Fruit fly (Drosophila melanogaster) whole organism, embryonic: ENCODE results near the gene foxo.

Experiments
- Bdp1 ChIP-seq: fragments of 200-800 bp; sonication (Bioruptor generic); optimal IDR thresholded peaks from 3 replicates; lab custom pipeline; 2016; ENCODE audit warnings: missing biosample characterization, missing genetic modification characterization
- Blimp-1 ChIP-seq: fragments of 200-800 bp; sonication (Bioruptor generic); optimal IDR thresholded peaks from 3 replicates; lab custom pipeline; 2018; ENCODE audit warnings: missing biosample characterization, missing genetic modification characterization, mild to moderate bottlenecking, moderate library complexity, missing genetic modification reagents
- BtbVII ChIP-seq: fragments of 200-800 bp; sonication (Bioruptor generic); optimal IDR thresholded peaks from 3 replicates; lab custom pipeline; 2017; ENCODE audit warnings: missing biosample characterization, mild to moderate bottlenecking, missing genetic modification characterization
- CG15601 ChIP-seq: fragments of 200-800 bp; sonication (Bioruptor generic); optimal IDR thresholded peaks from 3 replicates; lab custom pipeline; 2019; ENCODE audit warnings: missing biosample characterization, mild to moderate bottlenecking, missing genetic modification characterization, moderate library complexity
- CG18599 ChIP-seq: fragments of 200-800 bp; sonication (Bioruptor generic); optimal IDR thresholded peaks from 3 replicates; lab custom pipeline; 2017; ENCODE audit warnings: missing biosample characterization, missing genetic modification characterization, mild to moderate bottlenecking, moderate library complexity, missing genetic modification reagents
- CG18619 ChIP-seq: fragments of 200-800 bp; sonication (Bioruptor generic); optimal IDR thresholded peaks from 3 replicates; lab custom pipeline; 2017; ENCODE audit warnings: missing biosample characterization, mild to moderate bottlenecking, missing genetic modification characterization
- CG2120 ChIP-seq: fragments of 200-800 bp; sonication (Bioruptor generic); optimal IDR thresholded peaks from 3 replicates; lab custom pipeline; 2016; ENCODE audit warnings: missing biosample characterization, missing genetic modification characterization
- CG3281 ChIP-seq: fragments of 200-800 bp; sonication (Bioruptor generic); optimal IDR thresholded peaks from 3 replicates; lab custom pipeline; 2017; ENCODE audit warnings: missing biosample characterization, mild to moderate bottlenecking, missing genetic modification characterization
- CG3838 ChIP-seq: fragments of 200-800 bp; sonication (Bioruptor generic); optimal IDR thresholded peaks from 3 replicates; lab custom pipeline; 2016; ENCODE audit warnings: missing biosample characterization, missing genetic modification characterization
- CG43689 ChIP-seq: fragments of 200-800 bp; sonication (Bioruptor generic); IDR thresholded peaks from 2 replicates; pipeline ENCODE4 v1.3.6; 2022; ENCODE audit warnings: missing biosample characterization, missing genetic modification characterization
- CG4617 ChIP-seq: fragments of 200-800 bp; sonication (Bioruptor generic); optimal IDR thresholded peaks from 3 replicates; lab custom pipeline; 2016; ENCODE audit warnings: missing biosample characterization, missing genetic modification characterization, borderline replicate concordance
- CG7928 ChIP-seq: fragments of 200-800 bp; sonication (Bioruptor generic); optimal IDR thresholded peaks from 2 replicates; lab custom pipeline; 2017; ENCODE audit warnings: missing biosample characterization, mild to moderate bottlenecking, missing genetic modification characterization
- D ChIP-seq, 2 experiments: fragments of 200-800 bp in 1 of 2; fragments of >200 bp in 1 of 2; sonication (Bioruptor generic) in 1 of 2; optimal IDR thresholded peaks; 2 replicates in 1 of 2; 3 replicates in 1 of 2; lab custom pipeline; 2017; ENCODE audit warnings: mild to moderate bottlenecking in 1 of 2, missing biosample characterization in 1 of 2, missing genetic modification characterization in 1 of 2, missing genetic modification reagents in 1 of 2
- E2f1 ChIP-seq: fragments of 200-800 bp; sonication (Bioruptor generic); IDR thresholded peaks from 2 replicates; pipeline ENCODE4 v1.3.6; 2022; ENCODE audit warnings: missing biosample characterization, missing genetic modification characterization
- ERR ChIP-seq: fragments of 200-800 bp; sonication (Bioruptor generic); optimal IDR thresholded peaks from 2 replicates; lab custom pipeline; 2016; ENCODE audit warnings: missing biosample characterization, missing genetic modification characterization
- Ets97D ChIP-seq: fragments of 200-800 bp; sonication (Bioruptor generic); optimal IDR thresholded peaks from 3 replicates; lab custom pipeline; 2016; ENCODE audit warnings: missing biosample characterization, missing genetic modification characterization
- GATAe ChIP-seq: fragments of 200-800 bp; sonication (Bioruptor generic); conservative IDR thresholded peaks from 2 replicates; pipeline ENCODE4 v1.3.6; 2022; ENCODE audit warnings: missing biosample characterization, missing genetic modification characterization
- Gug ChIP-seq: fragments of 200-800 bp; sonication (Bioruptor generic); IDR thresholded peaks from 4 replicates; pipeline ENCODE4 v1.3.6; 2022; ENCODE audit warnings: missing biosample characterization, missing genetic modification characterization
- Hey ChIP-seq: fragments of 200-800 bp; sonication (Bioruptor generic); optimal IDR thresholded peaks from 3 replicates; lab custom pipeline; 2018; ENCODE audit warnings: missing biosample characterization, mild to moderate bottlenecking, missing genetic modification characterization
- Hmr ChIP-seq: fragments of 200-800 bp; sonication (Bioruptor generic); optimal IDR thresholded peaks from 3 replicates; lab custom pipeline; 2017; ENCODE audit warnings: mild to moderate bottlenecking, missing biosample characterization, missing genetic modification reagents, missing genetic modification characterization
- Jarid2 ChIP-seq: fragments of 200-800 bp; sonication (Bioruptor generic); optimal IDR thresholded peaks from 3 replicates; lab custom pipeline; 2017; ENCODE audit warnings: mild to moderate bottlenecking, missing biosample characterization, missing genetic modification reagents, missing genetic modification characterization
- MESR4 ChIP-seq: fragments of 200-800 bp; sonication (Bioruptor generic); optimal IDR thresholded peaks from 2 replicates; lab custom pipeline; 2018; ENCODE audit warnings: missing biosample characterization, mild to moderate bottlenecking, missing genetic modification characterization, moderate library complexity
- Med ChIP-seq: fragments of 200-800 bp; sonication (Bioruptor generic); peaks from one replicate; lab custom pipeline; 2016; ENCODE audit warnings: missing biosample characterization, missing genetic modification characterization, mild to moderate bottlenecking, inconsistent platforms, moderate library complexity
- Ptx1 ChIP-seq: fragments of 200-800 bp; sonication (Bioruptor generic); IDR thresholded peaks from 2 replicates; pipeline ENCODE4 v1.3.6; 2022; ENCODE audit warnings: missing biosample characterization, missing genetic modification characterization
- Rfx ChIP-seq: fragments of 200-800 bp; sonication (Bioruptor generic); IDR thresholded peaks from 2 replicates; pipeline ENCODE4 v1.3.6; 2022; ENCODE audit warnings: missing biosample characterization, missing genetic modification characterization
- Scr ChIP-seq: fragments of 200-800 bp; sonication (Bioruptor generic); IDR thresholded peaks from 2 replicates; pipeline ENCODE4 v1.3.6; 2022; ENCODE audit warnings: missing biosample characterization, missing genetic modification characterization; ENCODE audit not compliant: partially characterized antibody
- Sox100B ChIP-seq: fragments of 200-800 bp; sonication (Bioruptor generic); optimal IDR thresholded peaks from 3 replicates; lab custom pipeline; 2018; ENCODE audit warnings: missing biosample characterization, mild to moderate bottlenecking, missing genetic modification characterization
- az2 ChIP-seq: fragments of 200-800 bp; sonication (Bioruptor generic); optimal IDR thresholded peaks from 3 replicates; lab custom pipeline; 2016; ENCODE audit warnings: missing biosample characterization, missing genetic modification characterization
- cas ChIP-seq: fragments of 200-800 bp; sonication (Bioruptor generic); IDR thresholded peaks from 2 replicates; pipeline ENCODE4 v1.3.6; 2022; ENCODE audit warnings: missing biosample characterization, missing genetic modification characterization
- crc ChIP-seq: fragments of 200-800 bp; sonication (Bioruptor generic); optimal IDR thresholded peaks from 2 replicates; lab custom pipeline; 2016; ENCODE audit warnings: missing biosample characterization, missing genetic modification characterization
- cwo ChIP-seq: fragments of 200-800 bp; sonication (Bioruptor generic); optimal IDR thresholded peaks from 3 replicates; lab custom pipeline; 2017; ENCODE audit warnings: missing biosample characterization, missing genetic modification characterization, mild to moderate bottlenecking, moderate library complexity, missing genetic modification reagents
- en ChIP-seq: fragments of 200-800 bp; sonication (Bioruptor generic); optimal IDR thresholded peaks from 2 replicates; lab custom pipeline; 2016; ENCODE audit warnings: missing biosample characterization, missing genetic modification characterization
- eve ChIP-seq, 2 experiments: fragments of >200 bp; optimal IDR thresholded peaks; 2 replicates each; lab custom pipeline; 2017; ENCODE audit warnings: missing biosample characterization in 2 of 2, missing genetic modification characterization in 2 of 2
- gcm2 ChIP-seq: fragments of 200-800 bp; sonication (Bioruptor generic); optimal IDR thresholded peaks from 2 replicates; lab custom pipeline; 2016; ENCODE audit warnings: missing biosample characterization, missing genetic modification characterization
- hkb ChIP-seq, 2 experiments: fragments of 200-800 bp in 1 of 2; fragments of >200 bp in 1 of 2; sonication (Bioruptor generic) in 1 of 2; IDR thresholded peaks in 1 of 2; optimal IDR thresholded peaks in 1 of 2; 2 replicates each; pipeline versions ENCODE4 v1.3.6 to Lab custom; 2017 to 2022; ENCODE audit warnings: missing biosample characterization in 1 of 2, missing genetic modification characterization in 1 of 2
- jumu ChIP-seq: fragments of 200-800 bp; sonication (Bioruptor generic); optimal IDR thresholded peaks from 3 replicates; lab custom pipeline; 2016; ENCODE audit warnings: missing biosample characterization, missing genetic modification characterization
- ken ChIP-seq: fragments of 200-800 bp; sonication (Bioruptor generic); IDR thresholded peaks from 3 replicates; pipeline ENCODE4 v1.3.6; 2022; ENCODE audit warnings: missing biosample characterization, missing genetic modification characterization
- lilli ChIP-seq: fragments of 200-800 bp; sonication (Bioruptor generic); optimal IDR thresholded peaks from 3 replicates; lab custom pipeline; 2016; ENCODE audit warnings: missing biosample characterization, missing genetic modification characterization
- mld ChIP-seq: fragments of 200-800 bp; sonication (Bioruptor generic); IDR thresholded peaks from 3 replicates; pipeline ENCODE4 v1.3.6; 2022; ENCODE audit warnings: missing biosample characterization, missing genetic modification characterization; ENCODE audit not compliant: partially characterized antibody
- rib ChIP-seq: fragments of 200-800 bp; sonication (Bioruptor generic); IDR thresholded peaks from 2 replicates; pipeline ENCODE4 v1.3.6; 2022; ENCODE audit warnings: missing biosample characterization, missing genetic modification characterization
- schlank ChIP-seq: fragments of 200-800 bp; sonication (Bioruptor generic); optimal IDR thresholded peaks from 2 replicates; lab custom pipeline; 2018; ENCODE audit warnings: missing biosample characterization, mild to moderate bottlenecking, missing genetic modification characterization
- sima ChIP-seq: fragments of 200-800 bp; sonication (Bioruptor generic); optimal IDR thresholded peaks from 2 replicates; lab custom pipeline; 2016; ENCODE audit warnings: missing biosample characterization, missing genetic modification characterization
- slbo ChIP-seq: fragments of 200-800 bp; sonication (Bioruptor generic); IDR thresholded peaks from 2 replicates; pipeline ENCODE4 v1.3.6; 2022; ENCODE audit warnings: missing biosample characterization, missing genetic modification characterization
- sob ChIP-seq: fragments of 200-800 bp; sonication (Bioruptor generic); IDR thresholded peaks from 2 replicates; pipeline ENCODE4 v1.3.6; 2022; ENCODE audit warnings: missing biosample characterization, missing genetic modification characterization
- sqz ChIP-seq: fragments of 200-800 bp; sonication (Bioruptor generic); optimal IDR thresholded peaks from 3 replicates; lab custom pipeline; 2018; ENCODE audit warnings: missing biosample characterization, mild to moderate bottlenecking, missing genetic modification characterization
- tna ChIP-seq: fragments of 200-800 bp; sonication (Bioruptor generic); IDR thresholded peaks from 2 replicates; pipeline ENCODE4 v1.3.6; 2022; ENCODE audit warnings: missing biosample characterization, missing genetic modification characterization; ENCODE audit not compliant: partially characterized antibody
- vvl ChIP-seq: fragments of 200-800 bp; sonication (Bioruptor generic); IDR thresholded peaks from 2 replicates; pipeline ENCODE4 v1.3.6; 2022; ENCODE audit warnings: missing biosample characterization, missing genetic modification characterization
- yki ChIP-seq: fragments of >200 bp; optimal IDR thresholded peaks from 3 replicates; lab custom pipeline; 2018
- zen ChIP-seq: fragments of 200-800 bp; sonication (Bioruptor generic); optimal IDR thresholded peaks from 3 replicates; lab custom pipeline; 2018; ENCODE audit warnings: missing biosample characterization, mild to moderate bottlenecking, missing genetic modification characterization, moderate library complexity

Gene foxo

dm6 chr3R:14058531-14059431 is 2.0 kb downstream of the foxo start (continued):
- TF ChIP-seq Blimp-1 (GFP tag; lab: Kevin White, UChicago) (peak; percentile 60), tna (GFP tag; lab: Robert Waterston, UW) (no peak), en (GFP tag; lab: Kevin White, UChicago) (no peak), Gug (GFP tag; lab: Robert Waterston, UW) (no peak), GATAe (GFP tag; lab: Robert Waterston, UW) (peak; percentile 29), jumu (GFP tag; lab: Kevin White, UChicago) (no peak), sob (GFP tag; lab: Robert Waterston, UW) (no peak), cwo (GFP tag; lab: Kevin White, UChicago) (peak; percentile 58), MESR4 (GFP tag; lab: Kevin White, UChicago) (no peak), CG15601 (tag; lab: Kevin White, UChicago) (no peak), Hmr (GFP tag; lab: Kevin White, UChicago) (peak; percentile 17), eve (GFP tag; optimal IDR thresholded peaks at IDR 0.05; lab: Kevin White, UChicago) (peak in 1 of 2 experiments; percentile 67), CG7928 (no peak), lilli (GFP tag; lab: Kevin White, UChicago) (no peak), CG18599 (peak; percentile 6), CG4617 (GFP tag; lab: Kevin White, UChicago) (no peak), zen (tag; lab: Kevin White, UChicago) (no peak), slbo (GFP tag; lab: Robert Waterston, UW) (no peak), BtbVII (GFP tag; lab: Kevin White, UChicago) (peak; percentile 38), schlank (tag; lab: Kevin White, UChicago) (no peak), Rfx (GFP tag; lab: Robert Waterston, UW) (no peak), mld (GFP tag; lab: Robert Waterston, UW) (no peak), ken (GFP tag; lab: Robert Waterston, UW) (0 out of 3 replicates have a peak, but pooled peaks have one; percentile 25), gcm2 (GFP tag; lab: Kevin White, UChicago) (no peak), Hey (peak; percentile 4), CG43689 (GFP tag; lab: Robert Waterston, UW) (no peak), cas (GFP tag; lab: Robert Waterston, UW) (no peak), CG2120 (peak; percentile 26), CG18619 (GFP tag; lab: Kevin White, UChicago) (no peak), Jarid2 (GFP tag; lab: Kevin White, UChicago) (no peak), Sox100B (GFP tag; lab: Kevin White, UChicago) (no peak), CG3838 (GFP tag; lab: Kevin White, UChicago) (no peak), Bdp1 (GFP tag; lab: Kevin White, UChicago) (no peak), az2 (GFP tag; lab: Kevin White, UChicago) (no peak), ERR (GFP tag; lab: Kevin White, UChicago) (peak; percentile 16), sqz (GFP tag; lab: Kevin White, UChicago) (no peak), vvl (no peak), Med (peak; percentile 34), CG3281 (GFP tag; lab: Kevin White, UChicago) (no peak), Ptx1 (no peak), rib (GFP tag; lab: Robert Waterston, UW) (no peak), Ets97D (no peak), sima (GFP tag; lab: Kevin White, UChicago) (no peak), Scr (no peak), crc (GFP tag; lab: Kevin White, UChicago) (no peak), E2f1 (no peak), yki (lab: Kevin White, UChicago) (no peak), D (optimal IDR thresholded peaks at IDR 0.05; lab: Kevin White, UChicago) (no peak), D (GFP tag; optimal IDR thresholded peaks at IDR 0.05; lab: Kevin White, UChicago) (no peak), hkb (optimal IDR thresholded peaks at IDR 0.05; lab: Kevin White, UChicago) (no peak), hkb (GFP tag; IDR thresholded peaks at IDR 0.05; lab: Robert Waterston, UW) (no peak)
